Fruit fly (Drosophila melanogaster) whole organism, embryonic: ENCODE measurements around the gene pHCl-1.

ENCODE experiments used
- Adf1 ChIP-seq: fragments of 200-800 bp; sonication (Bioruptor generic); IDR thresholded peaks from 2 replicates; pipeline ENCODE4 v1.3.6; 2022; ENCODE audit warnings: missing biosample characterization, missing genetic modification characterization
- B-H1 ChIP-seq: fragments of 200-800 bp; sonication (Bioruptor generic); IDR thresholded peaks from 3 replicates; pipeline ENCODE4 v1.3.6; 2022; ENCODE audit warnings: missing biosample characterization, missing genetic modification characterization
- C15 ChIP-seq: fragments of 200-800 bp; sonication (Bioruptor generic); IDR thresholded peaks from 3 replicates; pipeline ENCODE4 v1.3.6; 2022; ENCODE audit warnings: missing biosample characterization, missing genetic modification characterization
- CG10366 ChIP-seq: fragments of 200-800 bp; sonication (Bioruptor generic); IDR thresholded peaks from 2 replicates; pipeline ENCODE4 v1.3.6; 2022; ENCODE audit warnings: missing biosample characterization, missing genetic modification characterization
- CG10565 ChIP-seq: fragments of 200-800 bp; sonication (Bioruptor generic); optimal IDR thresholded peaks from 3 replicates; lab custom pipeline; 2016; ENCODE audit warnings: missing biosample characterization, mild to moderate bottlenecking, missing genetic modification characterization
- CG11695 ChIP-seq: fragments of 200-800 bp; sonication (Bioruptor generic); IDR thresholded peaks from 3 replicates; pipeline ENCODE4 v1.3.6; 2022; ENCODE audit warnings: missing biosample characterization, missing genetic modification characterization
- CG11696 ChIP-seq: fragments of 200-800 bp; sonication (Bioruptor generic); IDR thresholded peaks from 2 replicates; pipeline ENCODE4 v1.3.6; 2022; ENCODE audit warnings: missing biosample characterization, missing genetic modification characterization
- CG12299 ChIP-seq: fragments of 200-800 bp; sonication (Bioruptor generic); optimal IDR thresholded peaks from 2 replicates; lab custom pipeline; 2018; ENCODE audit warnings: missing biosample characterization, mild to moderate bottlenecking, missing genetic modification characterization
- CG1233 ChIP-seq: fragments of 200-800 bp; sonication (Bioruptor generic); optimal IDR thresholded peaks from 4 replicates; lab custom pipeline; 2018; ENCODE audit warnings: missing biosample characterization, mild to moderate bottlenecking, missing genetic modification characterization
- CG15011 ChIP-seq: fragments of 200-800 bp; sonication (Bioruptor generic); optimal IDR thresholded peaks from 3 replicates; lab custom pipeline; 2018; ENCODE audit warnings: missing biosample characterization, mild to moderate bottlenecking, missing genetic modification characterization
- CG15514 ChIP-seq: fragments of 200-800 bp; sonication (Bioruptor generic); optimal IDR thresholded peaks from 3 replicates; lab custom pipeline; 2017; ENCODE audit warnings: missing biosample characterization, missing genetic modification characterization, mild to moderate bottlenecking, moderate library complexity, missing genetic modification reagents
- CG18619 ChIP-seq: fragments of 200-800 bp; sonication (Bioruptor generic); optimal IDR thresholded peaks from 3 replicates; lab custom pipeline; 2017; ENCODE audit warnings: missing biosample characterization, mild to moderate bottlenecking, missing genetic modification characterization
- CG3163 ChIP-seq: fragments of 200-800 bp; sonication (Bioruptor generic); optimal IDR thresholded peaks from 3 replicates; lab custom pipeline; 2016; ENCODE audit warnings: missing biosample characterization, missing genetic modification characterization
- CG32767 ChIP-seq: fragments of 200-800 bp; sonication (Bioruptor generic); IDR thresholded peaks from 2 replicates; pipeline ENCODE4 v1.3.6; 2022; ENCODE audit warnings: missing biosample characterization, missing genetic modification characterization
- CG33213 ChIP-seq: fragments of 200-800 bp; sonication (Bioruptor generic); optimal IDR thresholded peaks from 3 replicates; lab custom pipeline; 2016; ENCODE audit warnings: missing biosample characterization, missing genetic modification characterization
- CG3726 ChIP-seq: fragments of 200-800 bp; sonication (Bioruptor generic); IDR thresholded peaks from 3 replicates; pipeline ENCODE4, ENCODE4 v1.3.6; 2022; ENCODE audit warnings: missing biosample characterization, missing genetic modification characterization
- CG7271 ChIP-seq: fragments of 200-800 bp; sonication (Bioruptor generic); optimal IDR thresholded peaks from 2 replicates; lab custom pipeline; 2018; ENCODE audit warnings: missing biosample characterization, mild to moderate bottlenecking, missing genetic modification characterization, moderate library complexity
- CG7357 ChIP-seq: fragments of 200-800 bp; sonication (Bioruptor generic); IDR thresholded peaks from 3 replicates; pipeline ENCODE4 v1.3.6; 2022; ENCODE audit warnings: missing biosample characterization, missing genetic modification characterization
- Dip2 ChIP-seq: fragments of 200-800 bp; sonication (Bioruptor generic); IDR thresholded peaks from 2 replicates; pipeline ENCODE4 v1.3.6; 2022; ENCODE audit warnings: missing biosample characterization, missing genetic modification characterization
- Dref ChIP-seq: fragments of 200-800 bp; sonication (Bioruptor generic); IDR thresholded peaks from 2 replicates; pipeline ENCODE4 v1.3.6; 2022; ENCODE audit warnings: missing biosample characterization, missing genetic modification characterization
- Drgx ChIP-seq: fragments of 200-800 bp; sonication (Bioruptor generic); IDR thresholded peaks from 2 replicates; pipeline ENCODE4 v1.3.6; 2022; ENCODE audit warnings: missing biosample characterization, missing genetic modification characterization
- Fer3 ChIP-seq: fragments of 200-800 bp; sonication (Bioruptor generic); optimal IDR thresholded peaks from 2 replicates; lab custom pipeline; 2018; ENCODE audit warnings: missing biosample characterization, mild to moderate bottlenecking, missing genetic modification characterization, moderate library complexity
- HLHmδ ChIP-seq: fragments of 200-800 bp; sonication (Bioruptor generic); optimal IDR thresholded peaks from 2 replicates; lab custom pipeline; 2018; ENCODE audit warnings: missing biosample characterization, mild to moderate bottlenecking, missing genetic modification characterization, moderate library complexity
- Hr51 ChIP-seq, 2 experiments: fragments of 200-800 bp; sonication (Bioruptor generic); optimal IDR thresholded peaks; 2 replicates in 1 of 2; 3 replicates in 1 of 2; lab custom pipeline; 2016 to 2018; ENCODE audit warnings: missing biosample characterization in 2 of 2, missing genetic modification characterization in 2 of 2, mild to moderate bottlenecking in 1 of 2, moderate library complexity in 1 of 2
- NC2β ChIP-seq: fragments of 200-800 bp; sonication (Bioruptor generic); optimal IDR thresholded peaks from 2 replicates; lab custom pipeline; 2016; ENCODE audit warnings: missing biosample characterization, missing genetic modification characterization
- Nf-YA ChIP-seq: fragments of 200-800 bp; sonication (Bioruptor generic); IDR thresholded peaks from 2 replicates; pipeline ENCODE4 v1.3.6; 2022; ENCODE audit warnings: missing biosample characterization, missing genetic modification characterization
- Nf-YB ChIP-seq: fragments of 200-800 bp; sonication (Bioruptor generic); optimal IDR thresholded peaks from 3 replicates; lab custom pipeline; 2019; ENCODE audit warnings: missing biosample characterization, mild to moderate bottlenecking, missing genetic modification characterization, moderate library complexity
- Rx ChIP-seq: fragments of 200-800 bp; sonication (Bioruptor generic); IDR thresholded peaks from 2 replicates; pipeline ENCODE4 v1.3.6; 2022; ENCODE audit warnings: missing biosample characterization, missing genetic modification characterization
- Sry-δ ChIP-seq: fragments of 200-800 bp; sonication (Bioruptor generic); optimal IDR thresholded peaks from 2 replicates; lab custom pipeline; 2016; ENCODE audit warnings: missing biosample characterization, missing genetic modification characterization
- Usf ChIP-seq: fragments of 200-800 bp; sonication (Bioruptor generic); optimal IDR thresholded peaks from 2 replicates; lab custom pipeline; 2017; ENCODE audit warnings: missing genotype, missing biosample characterization, missing genetic modification characterization
- ab ChIP-seq: fragments of 200-800 bp; sonication (Bioruptor generic); optimal IDR thresholded peaks from 2 replicates; lab custom pipeline; 2016; ENCODE audit warnings: missing biosample characterization, missing genetic modification characterization
- caup ChIP-seq: fragments of 200-800 bp; sonication (Bioruptor generic); optimal IDR thresholded peaks from 3 replicates; lab custom pipeline; 2017; ENCODE audit warnings: missing biosample characterization, mild to moderate bottlenecking, missing genetic modification characterization, moderate library complexity; ENCODE audit not compliant: severe bottlenecking
- chm ChIP-seq: fragments of 200-800 bp; sonication (Bioruptor generic); IDR thresholded peaks from 2 replicates; pipeline ENCODE4 v1.3.6; 2022; ENCODE audit warnings: missing biosample characterization, missing genetic modification characterization
- crp ChIP-seq, 2 experiments: fragments of 200-800 bp; sonication (Bioruptor generic); optimal IDR thresholded peaks; 2 replicates in 1 of 2; 3 replicates in 1 of 2; lab custom pipeline; 2017; ENCODE audit warnings: missing biosample characterization in 2 of 2, missing genetic modification characterization in 2 of 2, mild to moderate bottlenecking in 1 of 2, moderate library complexity in 1 of 2
- disco-r ChIP-seq: fragments of 200-800 bp; sonication (Bioruptor generic); optimal IDR thresholded peaks from 2 replicates; lab custom pipeline; 2016; ENCODE audit warnings: missing biosample characterization, missing genetic modification characterization
- dmrt11E ChIP-seq: fragments of 200-800 bp; sonication (Bioruptor generic); optimal IDR thresholded peaks from 3 replicates; lab custom pipeline; 2018; ENCODE audit warnings: missing biosample characterization, mild to moderate bottlenecking, missing genetic modification characterization, moderate library complexity
- fd96Cb ChIP-seq: fragments of 200-800 bp; sonication (Bioruptor generic); optimal IDR thresholded peaks from 2 replicates; lab custom pipeline; 2018; ENCODE audit warnings: missing biosample characterization, mild to moderate bottlenecking, missing genetic modification characterization, moderate library complexity
- ftz-f1 ChIP-seq: fragments of 200-800 bp; sonication (Bioruptor generic); optimal IDR thresholded peaks from 2 replicates; lab custom pipeline; 2016; ENCODE audit warnings: missing biosample characterization, missing genetic modification characterization
- gcm2 ChIP-seq: fragments of 200-800 bp; sonication (Bioruptor generic); optimal IDR thresholded peaks from 2 replicates; lab custom pipeline; 2016; ENCODE audit warnings: missing biosample characterization, missing genetic modification characterization
- lola ChIP-seq, 3 experiments: fragments of >200 bp in 2 of 3; fragments of 200-800 bp in 1 of 3; sonication (Bioruptor generic) in 1 of 3; optimal IDR thresholded peaks; 2 replicates each; lab custom pipeline; 2017 to 2019; ENCODE audit warnings: missing biosample characterization in 3 of 3, missing genetic modification characterization in 3 of 3, mild to moderate bottlenecking in 1 of 3, moderate library complexity in 1 of 3
- nmo ChIP-seq: fragments of 200-800 bp; sonication (Bioruptor generic); optimal IDR thresholded peaks from 2 replicates; lab custom pipeline; 2018; ENCODE audit warnings: missing biosample characterization, mild to moderate bottlenecking, missing genetic modification characterization, moderate library complexity
- onecut ChIP-seq: fragments of 200-800 bp; sonication (Bioruptor generic); IDR thresholded peaks from 2 replicates; pipeline ENCODE4 v1.3.6; 2022; ENCODE audit warnings: missing biosample characterization, missing genetic modification characterization
- psq ChIP-seq: fragments of 200-800 bp; sonication (Bioruptor generic); optimal IDR thresholded peaks from 2 replicates; lab custom pipeline; 2017; ENCODE audit warnings: missing biosample characterization, missing genetic modification characterization
- sc ChIP-seq, 3 experiments: fragments of >200 bp in 2 of 3; fragments of 200-800 bp in 1 of 3; sonication (Bioruptor generic) in 1 of 3; optimal IDR thresholded peaks; 2 replicates in 2 of 3; 3 replicates in 1 of 3; lab custom pipeline; 2017; ENCODE audit warnings: mild to moderate bottlenecking in 1 of 3, missing biosample characterization in 1 of 3, missing genetic modification characterization in 1 of 3, missing genetic modification reagents in 1 of 3
- slbo ChIP-seq: fragments of 200-800 bp; sonication (Bioruptor generic); IDR thresholded peaks from 2 replicates; pipeline ENCODE4 v1.3.6; 2022; ENCODE audit warnings: missing biosample characterization, missing genetic modification characterization
- ssp ChIP-seq: fragments of 200-800 bp; sonication (Bioruptor generic); IDR thresholded peaks from 2 replicates; pipeline ENCODE4 v1.3.6; 2022; ENCODE audit warnings: missing biosample characterization, missing genetic modification characterization
- sug ChIP-seq: fragments of 200-800 bp; optimal IDR thresholded peaks from 2 replicates; lab custom pipeline; 2019; ENCODE audit warnings: missing biosample characterization, mild to moderate bottlenecking, missing genetic modification characterization, moderate library complexity
- tap ChIP-seq: fragments of 200-800 bp; optimal IDR thresholded peaks from 3 replicates; lab custom pipeline; 2019; ENCODE audit warnings: missing biosample characterization, mild to moderate bottlenecking, missing genetic modification characterization, moderate library complexity
- tna ChIP-seq: fragments of 200-800 bp; sonication (Bioruptor generic); IDR thresholded peaks from 2 replicates; pipeline ENCODE4 v1.3.6; 2022; ENCODE audit warnings: missing biosample characterization, missing genetic modification characterization; ENCODE audit not compliant: partially characterized antibody

Gene pHCl-1

DNA sequence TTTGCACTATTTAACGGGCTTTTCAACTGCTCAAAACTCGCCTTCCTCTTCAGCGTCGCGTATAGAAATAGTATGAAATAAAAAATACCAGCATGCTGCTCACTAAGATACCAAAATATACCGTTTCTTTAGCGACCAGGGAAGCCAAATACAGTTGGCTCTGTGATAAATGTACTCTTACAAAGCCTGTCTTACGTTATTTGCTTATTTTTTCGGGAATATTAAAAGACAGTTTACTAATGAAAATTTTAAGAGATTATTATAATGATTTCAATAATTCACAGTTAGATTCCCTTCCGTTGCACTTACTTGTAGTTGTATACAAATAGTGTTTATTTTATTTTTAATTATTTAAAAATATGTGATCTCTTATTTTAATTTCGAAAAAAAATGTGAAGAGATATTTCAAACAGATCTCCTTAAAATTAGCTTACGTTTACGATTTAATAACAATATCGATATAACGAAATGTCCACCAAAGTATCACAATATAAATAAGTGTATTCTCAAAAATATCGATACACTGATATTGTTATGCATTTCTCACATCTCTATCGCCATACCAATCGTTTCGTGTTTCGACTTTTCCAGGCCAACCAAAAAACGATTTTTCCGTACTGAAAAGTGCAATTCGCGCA, 72.4 kb downstream of the pHCl-1 start, which contains the start of the genes DCP2 and dbo (continued):
- TF ChIP-seq caup (GFP tag; lab: Kevin White, UChicago) (peak; percentile 42), tap (peak; percentile 77), CG3163 (GFP tag; lab: Kevin White, UChicago) (no peak), crp (GFP tag; optimal IDR thresholded peaks at IDR 0.05; lab: Kevin White, UChicago) (no peak), nmo (GFP tag; lab: Kevin White, UChicago) (peak; percentile 65), Nf-YA (GFP tag; lab: Robert Waterston, UW) (no peak; the same call in 1 of the 2 replicates), CG12299 (tag; lab: Kevin White, UChicago) (no peak), B-H1 (GFP tag; lab: Robert Waterston, UW) (peak; percentile 51; the same call in 2 of the 3 replicates), CG10565 (GFP tag; lab: Kevin White, UChicago) (no peak), ftz-f1 (GFP tag; lab: Kevin White, UChicago) (no peak), Dref (GFP tag; lab: Robert Waterston, UW) (peak; percentile 79), dmrt11E (peak; percentile 34), gcm2 (no peak), HLHmδ (no peak), Sry-δ (GFP tag; lab: Kevin White, UChicago) (peak; percentile 90), psq (no peak), slbo (peak; percentile 87), sug (peak; percentile 72), CG1233 (GFP tag; lab: Kevin White, UChicago) (peak; percentile 55), Dip2 (GFP tag; lab: Robert Waterston, UW) (no peak), Rx (GFP tag; lab: Robert Waterston, UW) (peak; percentile 43; the same call in 1 of the 2 replicates), CG18619 (GFP tag; lab: Kevin White, UChicago) (peak; percentile 70), Hr51 (GFP tag; optimal IDR thresholded peaks at IDR 0.05; lab: Kevin White, UChicago) (peak; percentile 12 to 74), NC2β (GFP tag; lab: Kevin White, UChicago) (no peak), sc (optimal IDR thresholded peaks at IDR 0.05; lab: Kevin White, UChicago) (no peak), sc (GFP tag; optimal IDR thresholded peaks at IDR 0.05; lab: Kevin White, UChicago) (no peak), Drgx (GFP tag; lab: Robert Waterston, UW) (peak; percentile 65), ssp (GFP tag; lab: Robert Waterston, UW) (peak; percentile 42), CG10366 (GFP tag; lab: Robert Waterston, UW) (peak; percentile 61), CG15011 (GFP tag; lab: Kevin White, UChicago) (no peak), tna (peak; percentile 67), C15 (0 out of 3 replicates have a peak, but pooled peaks have one; percentile 47), CG33213 (GFP tag; lab: Kevin White, UChicago) (no peak), Fer3 (peak; percentile 82), Adf1 (GFP tag; lab: Robert Waterston, UW) (no peak), CG11695 (peak; percentile 81; the same call in 1 of the 3 replicates), fd96Cb (tag; lab: Kevin White, UChicago) (peak; percentile 50), CG3726 (no peak), CG11696 (GFP tag; lab: Robert Waterston, UW) (0 out of 2 replicates have a peak, but pooled peaks have one; percentile 17), Nf-YB (GFP tag; lab: Kevin White, UChicago) (no peak), CG7357 (GFP tag; lab: Robert Waterston, UW) (peak; percentile 45; the same call in 1 of the 3 replicates), Usf (GFP tag; lab: Kevin White, UChicago) (no peak), CG15514 (GFP tag; lab: Kevin White, UChicago) (peak; percentile 39), onecut (GFP tag; lab: Robert Waterston, UW) (no peak; the same call in 1 of the 2 replicates), chm (GFP tag; lab: Robert Waterston, UW) (peak; percentile 4; the same call in 1 of the 2 replicates), CG7271 (tag; lab: Kevin White, UChicago) (peak; percentile 6), disco-r (no peak), lola (GFP tag; optimal IDR thresholded peaks at IDR 0.05; lab: Kevin White, UChicago) (peak in 1 of 3 experiments; percentile 49), CG32767 (GFP tag; lab: Robert Waterston, UW) (no peak), ab (no peak)
